Fruit fly (Drosophila melanogaster): ENCODE results near the gene Ravus.

The Ravus gene

DNA sequence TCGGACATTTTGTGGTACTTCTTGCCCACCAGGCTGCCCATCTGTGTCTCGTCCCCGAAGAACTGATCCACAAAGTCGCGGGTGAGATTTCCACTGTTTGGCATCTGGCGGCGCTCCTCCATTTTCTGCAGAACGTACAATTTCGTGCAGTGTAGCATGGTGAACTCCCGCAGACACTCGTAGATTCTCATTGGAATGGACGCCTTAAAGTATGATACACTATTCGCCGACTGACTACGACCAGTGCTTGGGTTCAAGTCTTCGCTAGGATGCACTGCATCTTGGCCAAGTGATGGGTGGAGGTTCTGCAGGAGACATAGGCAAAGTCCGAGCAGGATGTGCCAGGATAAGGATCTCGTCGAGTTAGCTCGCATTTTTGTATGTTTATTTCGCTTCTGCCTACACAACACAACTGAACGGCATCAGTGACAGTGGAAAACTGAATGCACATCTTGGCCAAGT lies 22.3 kb upstream of the Ravus start, which contains the start of gene CG15888:
CG15888 (minus strand) TSS at position 412 of the 462 bp plus-strand sequence.
- no peak for TF ChIP-seq CG32264 (GFP tag; optimal IDR thresholded peaks at IDR 0.05)
- no peak for TF ChIP-seq Dif (GFP tag; optimal IDR thresholded peaks at IDR 0.05; ENCODE audit: partially characterized antibody)
- TF ChIP-seq CG9705 (GFP tag; optimal IDR thresholded peaks at IDR 0.05) = no peak
- no peak for TF ChIP-seq Vsx2 (GFP tag; optimal IDR thresholded peaks at IDR 0.05; ENCODE audit: partially characterized antibody)
- no peak for TF ChIP-seq woc (GFP tag; optimal IDR thresholded peaks at IDR 0.05)
- TF ChIP-seq psq (GFP tag; optimal IDR thresholded peaks at IDR 0.05) = no peak
- no peak for TF ChIP-seq fru (GFP tag; optimal IDR thresholded peaks at IDR 0.05)

DNA sequence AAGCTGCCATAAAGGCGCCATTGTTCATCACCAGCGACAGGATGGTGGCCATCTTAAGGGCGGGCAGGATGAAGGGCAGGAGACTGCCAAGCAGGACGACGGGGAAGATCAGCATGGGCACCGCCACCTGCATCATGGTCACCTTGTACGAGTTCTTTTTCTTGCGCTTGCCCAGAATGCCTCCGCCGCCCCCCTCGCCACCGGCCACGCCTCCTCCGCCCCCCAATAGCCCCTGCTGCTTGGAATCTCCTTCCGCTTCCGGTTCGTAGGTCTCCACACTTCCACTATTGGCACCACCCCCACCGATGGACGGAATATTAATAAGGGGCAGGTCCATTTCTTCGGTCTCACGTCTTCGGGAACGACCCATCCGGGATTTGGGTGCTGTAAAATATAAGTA lies 21.2 kb upstream of the Ravus start:
- TF ChIP-seq br (GFP tag; optimal IDR thresholded peaks at IDR 0.05) (no peak), dmrt93B (GFP tag; optimal IDR thresholded peaks at IDR 0.05) (no peak), Abd-B (GFP tag; optimal IDR thresholded peaks at IDR 0.05) (no peak), Dfd (GFP tag; optimal IDR thresholded peaks at IDR 0.05) (peak; percentile 97)

DNA sequence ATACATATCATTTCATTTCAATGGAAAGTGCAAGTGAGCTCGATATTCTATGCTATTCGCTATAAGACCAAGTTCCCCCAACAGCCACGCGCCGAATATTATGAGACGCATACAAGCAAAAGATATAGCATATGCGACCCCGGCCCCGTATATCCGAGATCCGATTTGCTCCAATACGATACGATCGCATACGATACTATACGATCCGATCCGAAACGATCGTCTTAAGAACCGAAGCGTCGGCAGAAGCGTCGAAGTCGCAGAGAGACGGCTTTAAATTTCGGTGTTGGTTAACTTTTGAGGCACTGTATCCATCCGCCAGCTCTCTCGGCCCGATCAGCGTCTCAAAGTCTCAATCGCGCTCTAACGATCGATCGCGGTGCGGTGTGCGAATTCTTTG lies 15.6 kb upstream of the Ravus start, which contains the start of gene CG8630:
CG8630 (plus strand) TSS at position 303 of the 400 bp plus-strand sequence.
- TF ChIP-seq dl (GFP tag; optimal IDR thresholded peaks at IDR 0.05; ENCODE audit: insufficient read depth in 1 of 2, partially characterized antibody in 2 of 2) (no peak), Sp1 (GFP tag; optimal IDR thresholded peaks at IDR 0.05) (no peak), jim (GFP tag; optimal IDR thresholded peaks at IDR 0.05) (no peak), brk (GFP tag; optimal IDR thresholded peaks at IDR 0.05) (no peak), Dfd (GFP tag; optimal IDR thresholded peaks at IDR 0.05) (no peak), Vsx2 (GFP tag; optimal IDR thresholded peaks at IDR 0.05; ENCODE audit: partially characterized antibody) (no peak), woc (GFP tag; optimal IDR thresholded peaks at IDR 0.05) (no peak), Dif (GFP tag; optimal IDR thresholded peaks at IDR 0.05; ENCODE audit: partially characterized antibody) (no peak), psq (GFP tag; optimal IDR thresholded peaks at IDR 0.05) (no peak), sv (GFP tag; optimal IDR thresholded peaks at IDR 0.05) (no peak), Jra (GFP tag; optimal IDR thresholded peaks at IDR 0.05) (no peak), Mio (GFP tag; optimal IDR thresholded peaks at IDR 0.05) (no peak), rgr (GFP tag; optimal IDR thresholded peaks at IDR 0.05) (no peak)

DNA sequence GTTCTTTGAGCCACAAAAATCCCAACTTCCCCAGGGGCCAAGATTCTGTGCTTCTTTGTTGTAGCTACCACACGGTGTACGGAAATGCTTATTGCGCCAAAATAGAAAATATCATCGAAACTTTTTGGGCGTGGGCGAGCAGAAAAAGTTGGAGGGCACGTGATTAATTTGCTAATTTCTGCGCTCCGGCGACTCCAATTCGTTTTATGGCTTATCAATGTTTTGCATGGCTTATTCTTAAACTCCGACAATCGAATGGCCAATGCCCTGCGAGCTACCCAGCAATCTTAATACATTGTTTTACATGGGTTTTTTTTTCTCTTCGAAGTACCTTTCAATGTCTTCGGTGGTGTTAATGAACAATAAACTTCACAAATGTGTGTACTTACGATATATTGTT lies 11.6 kb upstream of the Ravus start:
- TF ChIP-seq h (GFP tag; optimal IDR thresholded peaks at IDR 0.05) (no peak), N (GFP tag; optimal IDR thresholded peaks at IDR 0.05) (no peak), rgr (GFP tag; optimal IDR thresholded peaks at IDR 0.05) (no peak), Sp1 (GFP tag; optimal IDR thresholded peaks at IDR 0.05) (no peak), CG32264 (GFP tag; optimal IDR thresholded peaks at IDR 0.05) (no peak), Dif (GFP tag; optimal IDR thresholded peaks at IDR 0.05; ENCODE audit: partially characterized antibody) (no peak), psq (GFP tag; optimal IDR thresholded peaks at IDR 0.05) (no peak), pan (optimal IDR thresholded peaks at IDR 0.05) (no peak), Vsx2 (GFP tag; optimal IDR thresholded peaks at IDR 0.05; ENCODE audit: partially characterized antibody) (no peak), foxo (GFP tag; optimal IDR thresholded peaks at IDR 0.05) (no peak), ey (GFP tag; optimal IDR thresholded peaks at IDR 0.05) (no peak), dmrt93B (GFP tag; optimal IDR thresholded peaks at IDR 0.05) (no peak), Hr78 (GFP tag; optimal IDR thresholded peaks at IDR 0.05) (no peak)

DNA sequence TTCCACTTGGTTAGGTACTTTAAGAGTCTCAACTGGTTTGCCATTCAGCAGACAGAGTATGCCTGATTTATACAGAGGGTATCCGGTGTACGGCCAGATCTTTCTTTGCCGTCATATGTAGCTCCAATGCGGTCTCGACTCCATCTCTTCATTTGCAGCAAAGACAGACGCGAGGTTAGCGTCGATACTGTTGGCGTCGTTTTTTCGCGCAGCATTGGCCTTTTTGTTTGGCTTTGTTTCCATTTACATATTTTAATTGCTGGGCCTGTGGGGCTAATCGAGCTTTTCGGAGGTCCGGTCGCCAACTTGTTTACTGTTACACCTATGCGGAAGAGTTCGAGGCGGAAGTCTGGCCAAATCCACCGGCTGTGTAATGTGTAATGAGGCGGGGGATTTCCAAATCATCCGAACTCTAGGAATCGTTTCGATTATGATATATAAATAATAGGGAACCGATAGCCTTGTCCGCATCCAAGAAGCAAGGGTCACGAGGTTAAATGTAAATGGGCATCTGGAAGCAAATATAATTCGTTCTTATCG lies 10.5 kb upstream of the Ravus start:
- no peak for TF ChIP-seq sv (GFP tag; optimal IDR thresholded peaks at IDR 0.05)
- TF ChIP-seq dl (GFP tag; optimal IDR thresholded peaks at IDR 0.05; ENCODE audit: insufficient read depth in 1 of 2, partially characterized antibody in 2 of 2) = no peak
- TF ChIP-seq fru (GFP tag; optimal IDR thresholded peaks at IDR 0.05) = no peak
- TF ChIP-seq Hr83 (GFP tag; optimal IDR thresholded peaks at IDR 0.05; ENCODE audit: poor library complexity, severe bottlenecking) = no peak
- no peak for TF ChIP-seq sage (GFP tag; optimal IDR thresholded peaks at IDR 0.05)
- no peak for TF ChIP-seq CG32264 (GFP tag; optimal IDR thresholded peaks at IDR 0.05)
- no peak for TF ChIP-seq Hnf4 (GFP tag; optimal IDR thresholded peaks at IDR 0.05)
- TF ChIP-seq pan (optimal IDR thresholded peaks at IDR 0.05) = no peak
- TF ChIP-seq HLH106 (tag; optimal IDR thresholded peaks at IDR 0.05) = no peak
- no peak for TF ChIP-seq CG9705 (GFP tag; optimal IDR thresholded peaks at IDR 0.05)
- no peak for TF ChIP-seq br (GFP tag; optimal IDR thresholded peaks at IDR 0.05)
- no peak for TF ChIP-seq dmrt93B (GFP tag; optimal IDR thresholded peaks at IDR 0.05)
- no peak for TF ChIP-seq GATAd (GFP tag; optimal IDR thresholded peaks at IDR 0.05)
- no peak for TF ChIP-seq usp (GFP tag; optimal IDR thresholded peaks at IDR 0.05)
- no peak for TF ChIP-seq tai (GFP tag; optimal IDR thresholded peaks at IDR 0.05)
- TF ChIP-seq jim (GFP tag; optimal IDR thresholded peaks at IDR 0.05) = no peak
- no peak for TF ChIP-seq N (GFP tag; optimal IDR thresholded peaks at IDR 0.05)
- no peak for TF ChIP-seq OdsH (GFP tag; optimal IDR thresholded peaks at IDR 0.05)
- no peak for TF ChIP-seq ey (GFP tag; optimal IDR thresholded peaks at IDR 0.05)
- no peak for TF ChIP-seq foxo (GFP tag; optimal IDR thresholded peaks at IDR 0.05)
